Fruit fly (Drosophila melanogaster): ENCODE data around the gene Meltrin.

Meltrin gene

dm6 chr3R:14649307-14650239, 47.5 kb downstream of the Meltrin start (continued):
- TF ChIP-seq ken (GFP tag; IDR thresholded peaks at IDR 0.05) = 0 out of 3 replicates have a peak, but pooled peaks have one; percentile 13
- no peak for TF ChIP-seq vvl (GFP tag; IDR thresholded peaks at IDR 0.05)
- TF ChIP-seq sc (optimal IDR thresholded peaks at IDR 0.05) = no peak
- TF ChIP-seq sc (GFP tag; optimal IDR thresholded peaks at IDR 0.05) = no peak
- no peak for TF ChIP-seq gt (GFP tag; IDR thresholded peaks at IDR 0.05)
- no peak for TF ChIP-seq Sry-β (GFP tag; optimal IDR thresholded peaks at IDR 0.05)
- no peak for TF ChIP-seq twi (tag; optimal IDR thresholded peaks at IDR 0.05)
- TF ChIP-seq CG6654 (GFP tag; optimal IDR thresholded peaks at IDR 0.05) = no peak
- no peak for TF ChIP-seq hth (optimal IDR thresholded peaks at IDR 0.05)
- TF ChIP-seq CG9609 (GFP tag; optimal IDR thresholded peaks at IDR 0.05) = no peak
- TF ChIP-seq amos (GFP tag; IDR thresholded peaks at IDR 0.05; ENCODE audit: partially characterized antibody) = no peak
- peak in 1 of 2 experiments; percentile 44 for TF ChIP-seq tll (GFP tag; optimal IDR thresholded peaks at IDR 0.05)
- TF ChIP-seq NfI (GFP tag; optimal IDR thresholded peaks at IDR 0.05) = no peak
- no peak for TF ChIP-seq CG3163 (GFP tag; optimal IDR thresholded peaks at IDR 0.05)
- no peak for TF ChIP-seq CG6689 (GFP tag; IDR thresholded peaks at IDR 0.05)
- TF ChIP-seq HLH3B (GFP tag; IDR thresholded peaks at IDR 0.05) = no peak
- no peak for TF ChIP-seq B-H2 (GFP tag; optimal IDR thresholded peaks at IDR 0.05)
- TF ChIP-seq CG17186 (GFP tag; optimal IDR thresholded peaks at IDR 0.05) = no peak
- TF ChIP-seq hbn (GFP tag; IDR thresholded peaks at IDR 0.05; ENCODE audit: partially characterized antibody) = no peak
- TF ChIP-seq zen2 (GFP tag; IDR thresholded peaks at IDR 0.05; ENCODE audit: partially characterized antibody) = no peak
- 0 out of 4 replicates have a peak, but pooled peaks have one; percentile 9 for TF ChIP-seq chinmo (GFP tag; IDR thresholded peaks at IDR 0.05; ENCODE audit: partially characterized antibody)
- TF ChIP-seq exex (tag; optimal IDR thresholded peaks at IDR 0.05) = no peak
- TF ChIP-seq Bgb (GFP tag; IDR thresholded peaks at IDR 0.05; ENCODE audit: partially characterized antibody) = no peak
- no peak for TF ChIP-seq salm (tag; optimal IDR thresholded peaks at IDR 0.05)
- no peak for TF ChIP-seq inv (GFP tag; IDR thresholded peaks at IDR 0.05; ENCODE audit: partially characterized antibody)
- TF ChIP-seq Asciz (GFP tag; optimal IDR thresholded peaks at IDR 0.05) = peak; percentile 24
- TF ChIP-seq HmgZ (tag; optimal IDR thresholded peaks at IDR 0.05) = no peak
- no peak for TF ChIP-seq CG33557 (GFP tag; optimal IDR thresholded peaks at IDR 0.05)
- no peak for TF ChIP-seq Fer3 (tag; optimal IDR thresholded peaks at IDR 0.05)
- TF ChIP-seq jing (GFP tag; optimal IDR thresholded peaks at IDR 0.05) = no peak
- TF ChIP-seq CG2116 (GFP tag; optimal IDR thresholded peaks at IDR 0.05) = peak; percentile 3
- TF ChIP-seq cad (GFP tag; optimal IDR thresholded peaks at IDR 0.05) = no peak
- no peak for TF ChIP-seq sqz (GFP tag; optimal IDR thresholded peaks at IDR 0.05)
- peak; percentile 26 for TF ChIP-seq CG12155 (GFP tag; optimal IDR thresholded peaks at IDR 0.05)
- no peak for TF ChIP-seq CG5245 (GFP tag; optimal IDR thresholded peaks at IDR 0.05)
- TF ChIP-seq CG13296 (GFP tag; optimal IDR thresholded peaks at IDR 0.05) = no peak
- TF ChIP-seq CG10565 (GFP tag; optimal IDR thresholded peaks at IDR 0.05) = no peak
- no peak for TF ChIP-seq CG1602 (GFP tag; optimal IDR thresholded peaks at IDR 0.05)
- no peak for TF ChIP-seq CG3838 (GFP tag; optimal IDR thresholded peaks at IDR 0.05)
- no peak for TF ChIP-seq CG10274 (GFP tag; optimal IDR thresholded peaks at IDR 0.05)
- TF ChIP-seq BtbVII (GFP tag; optimal IDR thresholded peaks at IDR 0.05) = peak; percentile 36
- peak; percentile 38 for TF ChIP-seq CG6765 (GFP tag; optimal IDR thresholded peaks at IDR 0.05)
- TF ChIP-seq Sox102F (GFP tag; optimal IDR thresholded peaks at IDR 0.05) = no peak
- peak; percentile 88 for TF ChIP-seq lbe (GFP tag; optimal IDR thresholded peaks at IDR 0.05)
- no peak for TF ChIP-seq Gug (GFP tag; IDR thresholded peaks at IDR 0.05)
- TF ChIP-seq CG2712 (tag; optimal IDR thresholded peaks at IDR 0.05) = peak; percentile 16
- no peak for TF ChIP-seq CG31224 (GFP tag; IDR thresholded peaks at IDR 0.05)
- TF ChIP-seq croc (GFP tag; conservative IDR thresholded peaks at IDR 0.05) = no peak
- TF ChIP-seq Mrtf (GFP tag; IDR thresholded peaks at IDR 0.05) = no peak

Measured in whole organism, embryonic.